Worm (Caenorhabditis elegans): ENCODE results near the gene F02D10.3.

The F02D10.3 gene

ce11 chrX:13469907-13470647 is 7.7 kb upstream of the F02D10.3 start:
- TF ChIP-seq nfya-1 (tag; optimal IDR thresholded peaks at IDR 0.05; ENCODE audit: insufficient read depth) (no peak), fkh-10 (GFP tag; optimal IDR thresholded peaks at IDR 0.05) (no peak), nhr-76 (tag; optimal IDR thresholded peaks at IDR 0.05) (no peak), elt-2 (tag; optimal IDR thresholded peaks at IDR 0.05) (peak; percentile 25), elt-3 (tag; optimal IDR thresholded peaks at IDR 0.05) (peak in 1 of 3 experiments; percentile 58), ceh-9 (tag; optimal IDR thresholded peaks at IDR 0.05) (no peak), pqm-1 (tag; optimal IDR thresholded peaks at IDR 0.05) (peak; percentile 4), ama-1 (optimal IDR thresholded peaks at IDR 0.05) (no peak), egl-5 (tag; optimal IDR thresholded peaks at IDR 0.05) (no peak)

ce11 chrX:13469047-13469633 is 6.7 kb upstream of the F02D10.3 start, which contains the start of gene col-184:
TSS of gene col-184 (plus strand) at chrX:13469455.
- no peak for TF ChIP-seq ceh-28 (tag; optimal IDR thresholded peaks at IDR 0.05)
- TF ChIP-seq eor-1 (tag; optimal IDR thresholded peaks at IDR 0.05): no peak
- TF ChIP-seq elt-3 (tag; optimal IDR thresholded peaks at IDR 0.05): peak in 1 of 3 experiments; percentile 18
- no peak for TF ChIP-seq elt-2 (tag; optimal IDR thresholded peaks at IDR 0.05)
- TF ChIP-seq mdl-1 (tag; optimal IDR thresholded peaks at IDR 0.05): no peak
- TF ChIP-seq lin-39 (tag; optimal IDR thresholded peaks at IDR 0.05): no peak
- no peak for TF ChIP-seq skn-1 (tag; optimal IDR thresholded peaks at IDR 0.05)
- TF ChIP-seq fkh-10 (GFP tag; optimal IDR thresholded peaks at IDR 0.05): no peak

- TF ChIP-seq nhr-11 (tag; optimal IDR thresholded peaks at IDR 0.05) (no peak), egl-5 (tag; optimal IDR thresholded peaks at IDR 0.05) (no peak), ZK546.5 (tag; optimal IDR thresholded peaks at IDR 0.05) (no peak), ztf-11 (tag; optimal IDR thresholded peaks at IDR 0.05) (no peak), nhr-77 (tag; optimal IDR thresholded peaks at IDR 0.05) (no peak), ceh-82 (tag; optimal IDR thresholded peaks at IDR 0.05) (no peak), egl-27 (tag; optimal IDR thresholded peaks at IDR 0.05) (no peak), nhr-43 (tag; optimal IDR thresholded peaks at IDR 0.05; ENCODE audit: poor library complexity, severe bottlenecking) (no peak), nhr-12 (tag; optimal IDR thresholded peaks at IDR 0.05) (no peak), nhr-25 (tag; optimal IDR thresholded peaks at IDR 0.05) (no peak)
Measured at ce11 chrX:13466926-13467866, 4.8 kb upstream of the F02D10.3 start, which contains the start of gene col-183. TSS of gene col-183 (minus strand) at chrX:13467764.

- no peak for TF ChIP-seq egl-27 (tag; optimal IDR thresholded peaks at IDR 0.05)
- no peak for TF ChIP-seq nhr-11 (tag; optimal IDR thresholded peaks at IDR 0.05)
- no peak for TF ChIP-seq lin-15B (tag; optimal IDR thresholded peaks at IDR 0.05)
- no peak for TF ChIP-seq elt-2 (tag; optimal IDR thresholded peaks at IDR 0.05)
- TF ChIP-seq ama-1 (optimal IDR thresholded peaks at IDR 0.05): no peak
- TF ChIP-seq jun-1 (tag; optimal IDR thresholded peaks at IDR 0.05): no peak
- no peak for TF ChIP-seq fkh-2 (tag; optimal IDR thresholded peaks at IDR 0.05)
- TF ChIP-seq nhr-23 (tag; optimal IDR thresholded peaks at IDR 0.05): no peak
Measured at ce11 chrX:13463793-13464192, 1.4 kb upstream of the F02D10.3 start, which contains the start of gene F02D10.2. TSS of gene F02D10.2 (minus strand) at chrX:13463893.

- TF ChIP-seq nhr-77 (tag; optimal IDR thresholded peaks at IDR 0.05) (no peak), nhr-237 (tag; optimal IDR thresholded peaks at IDR 0.05) (no peak), unc-39 (tag; optimal IDR thresholded peaks at IDR 0.05) (no peak), ceh-16 (tag; optimal IDR thresholded peaks at IDR 0.05) (no peak), egl-5 (tag; optimal IDR thresholded peaks at IDR 0.05) (no peak), nfya-1 (tag; optimal IDR thresholded peaks at IDR 0.05; ENCODE audit: insufficient read depth) (no peak), ztf-4 (tag; optimal IDR thresholded peaks at IDR 0.05) (no peak), elt-1 (tag; optimal IDR thresholded peaks at IDR 0.05) (no peak), ceh-82 (tag; optimal IDR thresholded peaks at IDR 0.05) (no peak), unc-62 (GFP tag; optimal IDR thresholded peaks at IDR 0.05) (no peak), nhr-43 (tag; optimal IDR thresholded peaks at IDR 0.05; ENCODE audit: poor library complexity, severe bottlenecking) (no peak), nhr-25 (tag; optimal IDR thresholded peaks at IDR 0.05) (no peak), pqm-1 (tag; optimal IDR thresholded peaks at IDR 0.05) (no peak), tbx-2 (tag; optimal IDR thresholded peaks at IDR 0.05) (no peak), R02D3.7 (tag; optimal IDR thresholded peaks at IDR 0.05) (no peak), lsy-12 (tag; optimal IDR thresholded peaks at IDR 0.05) (no peak)
Measured at ce11 chrX:13456442-13456841, 6.0 kb downstream of the F02D10.3 start, which contains the start of gene flr-1. TSS of gene flr-1 (minus strand) at chrX:13456542.
